Fruit fly (Drosophila melanogaster): ENCODE measurements around the gene Pdhb.
A peak's percentile ranks its signal among the peaks of the same experiment; 100 is the strongest.

The Pdhb gene

dm6 chr3R:29112398-29113150 is at the start of gene Pdhb, which contains the start of gene alpha-Man-Ib:
Pdhb (plus strand) TSS chr3R:29113071.
alpha-Man-Ib (minus strand) TSS chr3R:29112822.
- no peak for TF ChIP-seq usp (GFP tag; optimal IDR thresholded peaks at IDR 0.05)
- TF ChIP-seq psq (optimal IDR thresholded peaks at IDR 0.05) = no peak
- no peak for TF ChIP-seq CG8478 (optimal IDR thresholded peaks at IDR 0.05)
- no peak for TF ChIP-seq pan (optimal IDR thresholded peaks at IDR 0.05)
- no peak for TF ChIP-seq Dll (optimal IDR thresholded peaks at IDR 0.05)
- TF ChIP-seq EcR (GFP tag; optimal IDR thresholded peaks at IDR 0.05) = no peak

- TF ChIP-seq EcR (GFP tag; optimal IDR thresholded peaks at IDR 0.05) (peak in 1 of 2 experiments; percentile 71), CG8478 (optimal IDR thresholded peaks at IDR 0.05) (peak; percentile 46), pan (optimal IDR thresholded peaks at IDR 0.05) (no peak)
Measured at dm6 chr3R:29063207-29063920, 49.5 kb upstream of the Pdhb start.

- TF ChIP-seq pan (optimal IDR thresholded peaks at IDR 0.05) = no peak
- peak; percentile 46 for TF ChIP-seq Dll (optimal IDR thresholded peaks at IDR 0.05)
- no peak for TF ChIP-seq EcR (GFP tag; optimal IDR thresholded peaks at IDR 0.05)
- no peak for TF ChIP-seq psq (optimal IDR thresholded peaks at IDR 0.05)
- TF ChIP-seq usp (GFP tag; optimal IDR thresholded peaks at IDR 0.05) = no peak
- no peak for TF ChIP-seq CG8478 (optimal IDR thresholded peaks at IDR 0.05)
Measured at dm6 chr3R:29063921-29064460, 48.9 kb upstream of the Pdhb start.

dm6 chr3R:29064682-29065100 is 48.2 kb upstream of the Pdhb start:
- TF ChIP-seq CG8478 (optimal IDR thresholded peaks at IDR 0.05) (no peak), usp (GFP tag; optimal IDR thresholded peaks at IDR 0.05) (no peak), EcR (GFP tag; optimal IDR thresholded peaks at IDR 0.05) (peak in 1 of 2 experiments; percentile 40), pan (optimal IDR thresholded peaks at IDR 0.05) (no peak), psq (optimal IDR thresholded peaks at IDR 0.05) (no peak), Dll (optimal IDR thresholded peaks at IDR 0.05) (peak; percentile 85)

dm6 chr3R:29066285-29066684 is 46.6 kb upstream of the Pdhb start:
- TF ChIP-seq usp (GFP tag; optimal IDR thresholded peaks at IDR 0.05) (no peak), CG8478 (optimal IDR thresholded peaks at IDR 0.05) (no peak), Dll (optimal IDR thresholded peaks at IDR 0.05) (no peak), psq (optimal IDR thresholded peaks at IDR 0.05) (no peak), EcR (GFP tag; optimal IDR thresholded peaks at IDR 0.05) (no peak), pan (optimal IDR thresholded peaks at IDR 0.05) (no peak)

dm6 chr3R:29067091-29067490 is 45.8 kb upstream of the Pdhb start:
- TF ChIP-seq pan (optimal IDR thresholded peaks at IDR 0.05) (no peak), usp (GFP tag; optimal IDR thresholded peaks at IDR 0.05) (no peak), CG8478 (optimal IDR thresholded peaks at IDR 0.05) (no peak), psq (optimal IDR thresholded peaks at IDR 0.05) (no peak), Dll (optimal IDR thresholded peaks at IDR 0.05) (no peak), EcR (GFP tag; optimal IDR thresholded peaks at IDR 0.05) (no peak)

dm6 chr3R:29068430-29069207 is 44.3 kb upstream of the Pdhb start:
- no peak for TF ChIP-seq pan (optimal IDR thresholded peaks at IDR 0.05)
- no peak for TF ChIP-seq EcR (GFP tag; optimal IDR thresholded peaks at IDR 0.05)
- no peak for TF ChIP-seq Dll (optimal IDR thresholded peaks at IDR 0.05)
- no peak for TF ChIP-seq CG8478 (optimal IDR thresholded peaks at IDR 0.05)
- no peak for TF ChIP-seq usp (GFP tag; optimal IDR thresholded peaks at IDR 0.05)
- TF ChIP-seq psq (optimal IDR thresholded peaks at IDR 0.05) = no peak

- TF ChIP-seq EcR (GFP tag; optimal IDR thresholded peaks at IDR 0.05) = no peak
- TF ChIP-seq psq (optimal IDR thresholded peaks at IDR 0.05) = no peak
- no peak for TF ChIP-seq pan (optimal IDR thresholded peaks at IDR 0.05)
- TF ChIP-seq Dll (optimal IDR thresholded peaks at IDR 0.05) = no peak
- TF ChIP-seq CG8478 (optimal IDR thresholded peaks at IDR 0.05) = no peak
- no peak for TF ChIP-seq usp (GFP tag; optimal IDR thresholded peaks at IDR 0.05)
Measured at dm6 chr3R:29069208-29070072, 43.4 kb upstream of the Pdhb start.

- TF ChIP-seq CG8478 (optimal IDR thresholded peaks at IDR 0.05) = no peak
- no peak for TF ChIP-seq EcR (GFP tag; optimal IDR thresholded peaks at IDR 0.05)
- TF ChIP-seq Dll (optimal IDR thresholded peaks at IDR 0.05) = no peak
- no peak for TF ChIP-seq usp (GFP tag; optimal IDR thresholded peaks at IDR 0.05)
- TF ChIP-seq pan (optimal IDR thresholded peaks at IDR 0.05) = no peak
- TF ChIP-seq psq (optimal IDR thresholded peaks at IDR 0.05) = no peak
Measured at dm6 chr3R:29071141-29071540, 41.7 kb upstream of the Pdhb start.

- TF ChIP-seq pan (optimal IDR thresholded peaks at IDR 0.05) (no peak), CG8478 (optimal IDR thresholded peaks at IDR 0.05) (no peak), usp (GFP tag; optimal IDR thresholded peaks at IDR 0.05) (no peak), psq (optimal IDR thresholded peaks at IDR 0.05) (no peak), EcR (GFP tag; optimal IDR thresholded peaks at IDR 0.05) (no peak), Dll (optimal IDR thresholded peaks at IDR 0.05) (no peak)
Measured at dm6 chr3R:29072834-29073233, 40.0 kb upstream of the Pdhb start.
